Worm (Caenorhabditis elegans): ENCODE data around the gene ZK686.6.

ZK686.6 gene

ce11 chrIII:7730331-7730730 is 42.5 kb downstream of the ZK686.6 start (continued):
- no peak for TF ChIP-seq sea-2 (GFP tag; optimal IDR thresholded peaks at IDR 0.05)
- no peak for TF ChIP-seq nhr-11 (tag; optimal IDR thresholded peaks at IDR 0.05)
- no peak for TF ChIP-seq tbx-2 (tag; optimal IDR thresholded peaks at IDR 0.05)
- no peak for TF ChIP-seq unc-39 (tag; optimal IDR thresholded peaks at IDR 0.05)
- TF ChIP-seq pha-4 (tag; optimal IDR thresholded peaks at IDR 0.05), result peak; percentile 6
- no peak for TF ChIP-seq unc-62 (GFP tag; optimal IDR thresholded peaks at IDR 0.05)
- peak; percentile 87 for TF ChIP-seq elt-2 (tag; optimal IDR thresholded peaks at IDR 0.05)
- TF ChIP-seq nhr-25 (tag; optimal IDR thresholded peaks at IDR 0.05), result no peak

ce11 chrIII:7729534-7730061 is 43.2 kb downstream of the ZK686.6 start, which contains the start of gene ZK112.4:
Gene ZK112.4 (minus strand): TSS chrIII:7730011.
- TF ChIP-seq pha-4 (tag; optimal IDR thresholded peaks at IDR 0.05) (peak; percentile 80), unc-62 (GFP tag; optimal IDR thresholded peaks at IDR 0.05) (peak; percentile 55), nhr-11 (tag; optimal IDR thresholded peaks at IDR 0.05) (peak; percentile 69), ama-1 (optimal IDR thresholded peaks at IDR 0.05) (peak; percentile 81), zag-1 (tag; optimal IDR thresholded peaks at IDR 0.05) (no peak), R02D3.7 (tag; optimal IDR thresholded peaks at IDR 0.05) (peak; percentile 15), lin-39 (tag; optimal IDR thresholded peaks at IDR 0.05) (peak; percentile 79), jun-1 (tag; optimal IDR thresholded peaks at IDR 0.05) (peak; percentile 62), hmg-11 (tag; optimal IDR thresholded peaks at IDR 0.05) (peak; percentile 38), fkh-10 (GFP tag; optimal IDR thresholded peaks at IDR 0.05) (peak; percentile 16), lin-15B (tag; optimal IDR thresholded peaks at IDR 0.05) (peak; percentile 61), aly-2 (tag; optimal IDR thresholded peaks at IDR 0.05) (no peak), nhr-25 (tag; optimal IDR thresholded peaks at IDR 0.05) (peak; percentile 18), eor-1 (tag; optimal IDR thresholded peaks at IDR 0.05) (no peak), nhr-67 (tag; optimal IDR thresholded peaks at IDR 0.05) (no peak), nfya-1 (tag; optimal IDR thresholded peaks at IDR 0.05; ENCODE audit: insufficient read depth) (peak; percentile 83), nhr-43 (tag; optimal IDR thresholded peaks at IDR 0.05; ENCODE audit: poor library complexity, severe bottlenecking) (peak; percentile 59), unc-39 (tag; optimal IDR thresholded peaks at IDR 0.05) (no peak), ceh-28 (tag; optimal IDR thresholded peaks at IDR 0.05) (peak; percentile 48), mdl-1 (tag; optimal IDR thresholded peaks at IDR 0.05) (peak; percentile 65), nhr-23 (tag; optimal IDR thresholded peaks at IDR 0.05) (peak; percentile 83)

- TF ChIP-seq egl-5 (tag; optimal IDR thresholded peaks at IDR 0.05) (peak; percentile 55), ceh-9 (tag; optimal IDR thresholded peaks at IDR 0.05) (no peak), unc-39 (tag; optimal IDR thresholded peaks at IDR 0.05) (no peak), ztf-4 (tag; optimal IDR thresholded peaks at IDR 0.05) (no peak), zag-1 (tag; optimal IDR thresholded peaks at IDR 0.05) (no peak), lin-39 (tag; optimal IDR thresholded peaks at IDR 0.05) (peak; percentile 53)
Observed at ce11 chrIII:7729062-7729461, 43.7 kb downstream of the ZK686.6 start.

- peak; percentile 59 for TF ChIP-seq skn-1 (tag; optimal IDR thresholded peaks at IDR 0.05)
- peak; percentile 17 for TF ChIP-seq unc-62 (GFP tag; optimal IDR thresholded peaks at IDR 0.05)
- peak in 1 of 3 experiments; percentile 80 for TF ChIP-seq elt-3 (tag; optimal IDR thresholded peaks at IDR 0.05)
- TF ChIP-seq ztf-11 (tag; optimal IDR thresholded peaks at IDR 0.05), result no peak
- peak; percentile 49 for TF ChIP-seq pqm-1 (tag; optimal IDR thresholded peaks at IDR 0.05)
- TF ChIP-seq elt-2 (tag; optimal IDR thresholded peaks at IDR 0.05), result peak; percentile 88
- peak; percentile 41 for TF ChIP-seq lin-15B (tag; optimal IDR thresholded peaks at IDR 0.05)
- peak; percentile 51 for TF ChIP-seq ama-1 (optimal IDR thresholded peaks at IDR 0.05)
- TF ChIP-seq ceh-28 (tag; optimal IDR thresholded peaks at IDR 0.05), result peak; percentile 39
- peak; percentile 34 for TF ChIP-seq hmg-11 (tag; optimal IDR thresholded peaks at IDR 0.05)
- peak; percentile 24 for TF ChIP-seq lin-39 (tag; optimal IDR thresholded peaks at IDR 0.05)
- TF ChIP-seq nhr-25 (tag; optimal IDR thresholded peaks at IDR 0.05), result peak; percentile 75
- peak; percentile 11 for TF ChIP-seq R02D3.7 (tag; optimal IDR thresholded peaks at IDR 0.05)
- no peak for TF ChIP-seq egl-27 (tag; optimal IDR thresholded peaks at IDR 0.05)
- TF ChIP-seq nfya-1 (tag; optimal IDR thresholded peaks at IDR 0.05; ENCODE audit: insufficient read depth), result peak; percentile 74
- TF ChIP-seq egl-5 (tag; optimal IDR thresholded peaks at IDR 0.05), result peak; percentile 13
- peak; percentile 72 for TF ChIP-seq pha-4 (tag; optimal IDR thresholded peaks at IDR 0.05)
- TF ChIP-seq lsy-12 (tag; optimal IDR thresholded peaks at IDR 0.05), result peak; percentile 25
- peak; percentile 62 for TF ChIP-seq nhr-43 (tag; optimal IDR thresholded peaks at IDR 0.05; ENCODE audit: poor library complexity, severe bottlenecking)
- no peak for TF ChIP-seq snpc-4 (tag; optimal IDR thresholded peaks at IDR 0.05)
- TF ChIP-seq nhr-23 (tag; optimal IDR thresholded peaks at IDR 0.05), result peak; percentile 86
- TF ChIP-seq sea-2 (GFP tag; optimal IDR thresholded peaks at IDR 0.05), result no peak
- TF ChIP-seq nhr-237 (tag; optimal IDR thresholded peaks at IDR 0.05), result no peak
Observed at ce11 chrIII:7728494-7728893, 44.3 kb downstream of the ZK686.6 start.

All from whole organism, L3 larva.